Worm (Caenorhabditis elegans) whole organism, mixed stage, embryonic: ENCODE results near the gene C23H3.2.

ENCODE experiments used
- blmp-1 ChIP-seq: fragments of 150-350 bp; optimal IDR thresholded peaks from 2 replicates; lab custom pipeline; 2014; ENCODE audit warnings: missing biosample characterization, missing genetic modification characterization
- cnd-1 ChIP-seq: fragments of 200-800 bp; sonication (Bioruptor generic); optimal IDR thresholded peaks from 2 replicates; lab custom pipeline; 2018; ENCODE audit warnings: mild to moderate bottlenecking, missing genetic modification characterization, missing compliant biosample characterization
- ham-2 ChIP-seq: fragments of 200-800 bp; sonication (Bioruptor generic); optimal IDR thresholded peaks from 2 replicates; lab custom pipeline; 2018; ENCODE audit warnings: mild to moderate bottlenecking, missing genetic modification characterization, missing compliant biosample characterization
- lin-13 ChIP-seq: fragments of 150-350 bp; optimal IDR thresholded peaks from 2 replicates; lab custom pipeline; 2014; ENCODE audit warnings: missing biosample characterization, missing genetic modification characterization
- lsy-2 ChIP-seq: fragments of 150-350 bp; optimal IDR thresholded peaks from 2 replicates; lab custom pipeline; 2014; ENCODE audit warnings: missing biosample characterization, missing genetic modification characterization
- mab-5 ChIP-seq: fragments of 150-350 bp; optimal IDR thresholded peaks from 2 replicates; lab custom pipeline; 2014; ENCODE audit warnings: missing biosample characterization, missing genetic modification characterization
- nhr-28 ChIP-seq: fragments of 150-350 bp; optimal IDR thresholded peaks from 2 replicates; lab custom pipeline; 2014; ENCODE audit warnings: missing biosample characterization, missing genetic modification characterization
- snpc-4 ChIP-seq: fragments of 150-350 bp; optimal IDR thresholded peaks from 2 replicates; lab custom pipeline; 2014; ENCODE audit warnings: missing biosample characterization, missing genetic modification characterization
- unc-39 ChIP-seq: fragments of 150-350 bp; optimal IDR thresholded peaks from 2 replicates; lab custom pipeline; 2014; ENCODE audit warnings: missing biosample characterization, missing genetic modification characterization
- unc-62 ChIP-seq: fragments of 150-350 bp; optimal IDR thresholded peaks from 2 replicates; lab custom pipeline; 2014; ENCODE audit warnings: missing biosample characterization, missing genetic modification reagents, missing genetic modification characterization
- ztf-11 ChIP-seq: fragments of 150-350 bp; optimal IDR thresholded peaks from 2 replicates; lab custom pipeline; 2014; ENCODE audit warnings: missing biosample characterization, missing genetic modification characterization

ce11 chrII:87937-88336, 26.8 kb downstream of the C23H3.2 start:
- TF ChIP-seq mab-5: no peak
- no peak for TF ChIP-seq snpc-4 (tag; lab: Kevin White, UChicago)
- TF ChIP-seq ztf-11 (tag; lab: Kevin White, UChicago): no peak
- no peak for TF ChIP-seq cnd-1
- TF ChIP-seq lsy-2 (tag; lab: Kevin White, UChicago): no peak
- TF ChIP-seq nhr-28 (tag; lab: Kevin White, UChicago): no peak
- no peak for TF ChIP-seq unc-62 (GFP tag; lab: Kevin White, UChicago)
- TF ChIP-seq blmp-1 (tag; lab: Kevin White, UChicago): no peak
- no peak for TF ChIP-seq unc-39 (tag; lab: Kevin White, UChicago)
- no peak for TF ChIP-seq ham-2 (GFP tag; lab: Kevin White, UChicago)
- no peak for TF ChIP-seq lin-13 (tag; lab: Kevin White, UChicago)
